Worm (Caenorhabditis elegans) whole organism, young adult: ENCODE measurements around the gene hpo-38.
"Not testable (repeated sequence)": the region's sequence is repeated elsewhere in the genome, so short reads cannot be mapped to it uniquely, and the experiment has no call there.

Experiments
- B0019.2 ChIP-seq: fragments of 200-800 bp; sonication (Bioruptor generic); conservative IDR thresholded peaks from 2 replicates; pipeline ENCODE4 v1.3.6; 2022; ENCODE audit warnings: missing genetic modification reagents, missing genetic modification characterization, missing compliant biosample characterization
- B0261.1 ChIP-seq: sonication (generic microtip); optimal IDR thresholded peaks from 2 replicates; lab custom pipeline; 2016; ENCODE audit warnings: mild to moderate bottlenecking, missing genetic modification characterization, moderate library complexity, missing compliant biosample characterization
- C17E4.6 ChIP-seq: fragments of 200-800 bp; sonication (Bioruptor generic); IDR thresholded peaks from 2 replicates; pipeline ENCODE4 v1.3.6; 2022; ENCODE audit warnings: missing genetic modification reagents, missing genetic modification characterization, missing compliant biosample characterization
- D2030.7 ChIP-seq: fragments of 200-800 bp; sonication (Bioruptor generic); IDR thresholded peaks from 2 replicates; pipeline ENCODE4 v1.3.6; 2022; ENCODE audit warnings: missing genetic modification reagents, missing genetic modification characterization, missing compliant biosample characterization
- F33H1.4 ChIP-seq: fragments of 200-800 bp; sonication (Bioruptor generic); IDR thresholded peaks from 2 replicates; pipeline ENCODE4 v1.3.6; 2022; ENCODE audit warnings: missing genetic modification reagents, missing genetic modification characterization, missing compliant biosample characterization
- F37B4.10 ChIP-seq: fragments of 200-800 bp; sonication (Bioruptor generic); IDR thresholded peaks from 2 replicates; pipeline ENCODE4 v1.3.6; 2022; ENCODE audit warnings: missing genetic modification characterization, missing compliant biosample characterization
- F49E8.2 ChIP-seq: sonication (generic microtip); optimal IDR thresholded peaks from 3 replicates; lab custom pipeline; 2017; ENCODE audit warnings: missing genetic modification characterization, mild to moderate bottlenecking, missing compliant biosample characterization, antibody characterized with exemption, moderate library complexity; ENCODE audit not compliant: insufficient read depth
- F57A8.1 ChIP-seq: fragments of 200-800 bp; sonication (Bioruptor generic); optimal IDR thresholded peaks from 2 replicates; lab custom pipeline; 2018; ENCODE audit warnings: mild to moderate bottlenecking, missing genetic modification characterization, moderate library complexity, missing compliant biosample characterization
- K12H6.12 ChIP-seq: fragments of 200-800 bp; sonication (Bioruptor generic); optimal IDR thresholded peaks from 2 replicates; lab custom pipeline; 2018; ENCODE audit warnings: mild to moderate bottlenecking, missing genetic modification characterization, missing compliant biosample characterization
- Y53G8AR.9 ChIP-seq: fragments of 200-800 bp; sonication (Bioruptor generic); conservative IDR thresholded peaks from 2 replicates; pipeline ENCODE4 v1.3.6; 2022; ENCODE audit warnings: missing genetic modification reagents, missing genetic modification characterization, missing compliant biosample characterization
- aptf-2 ChIP-seq: fragments of 200-800 bp; sonication (Bioruptor generic); conservative IDR thresholded peaks from 2 replicates; pipeline ENCODE4 v1.3.6; 2022; ENCODE audit warnings: missing genetic modification reagents, missing genetic modification characterization, missing compliant biosample characterization
- attf-3 ChIP-seq: fragments of 200-800 bp; sonication (Bioruptor generic); conservative IDR thresholded peaks from 2 replicates; pipeline ENCODE4 v1.3.6; 2022; ENCODE audit warnings: missing genetic modification reagents, missing genetic modification characterization, missing compliant biosample characterization
- bed-1 ChIP-seq: fragments of 200-800 bp; sonication (Bioruptor generic); IDR thresholded peaks from 2 replicates; pipeline ENCODE4 v1.3.6; 2022; ENCODE audit warnings: missing genetic modification reagents, missing genetic modification characterization, missing compliant biosample characterization
- ceh-58 ChIP-seq: fragments of 200-800 bp; sonication (Bioruptor generic); IDR thresholded peaks from 2 replicates; pipeline ENCODE4 v1.3.6; 2022; ENCODE audit warnings: missing genetic modification characterization, missing compliant biosample characterization
- ceh-91 ChIP-seq: fragments of 200-800 bp; sonication (Bioruptor generic); IDR thresholded peaks from 2 replicates; pipeline ENCODE4 v1.3.6; 2022; ENCODE audit warnings: missing genetic modification reagents, missing genetic modification characterization, missing compliant biosample characterization
- chd-7 ChIP-seq: sonication (generic microtip); optimal IDR thresholded peaks from 2 replicates; lab custom pipeline; 2016; ENCODE audit warnings: mild to moderate bottlenecking, missing genetic modification characterization, moderate library complexity, missing compliant biosample characterization
- dox-1 ChIP-seq: fragments of 200-800 bp; sonication (Bioruptor generic); IDR thresholded peaks from 2 replicates; pipeline ENCODE4 v1.3.6; 2022; ENCODE audit warnings: missing genetic modification reagents, missing genetic modification characterization, missing compliant biosample characterization
- efl-1 ChIP-seq: fragments of 150-350 bp; optimal IDR thresholded peaks from 2 replicates; lab custom pipeline; 2014; ENCODE audit warnings: missing biosample characterization, missing genetic modification reagents, missing genetic modification characterization
- egl-18 ChIP-seq: fragments of 200-800 bp; sonication (Bioruptor generic); IDR thresholded peaks from 2 replicates; pipeline ENCODE4 v1.3.6; 2022; ENCODE audit warnings: missing genetic modification reagents, missing genetic modification characterization, missing compliant biosample characterization
- egl-44 ChIP-seq: fragments of 200-800 bp; sonication (Bioruptor generic); IDR thresholded peaks from 2 replicates; pipeline ENCODE4 v1.3.6; 2022; ENCODE audit warnings: missing genetic modification reagents, missing genetic modification characterization, missing compliant biosample characterization
- egrh-3 ChIP-seq: fragments of 200-800 bp; sonication (Bioruptor generic); IDR thresholded peaks from 2 replicates; pipeline ENCODE4 v1.3.6; 2022; ENCODE audit warnings: missing genetic modification reagents, missing genetic modification characterization, missing compliant biosample characterization
- ets-4 ChIP-seq: fragments of 200-800 bp; sonication (Bioruptor generic); optimal IDR thresholded peaks from 2 replicates; lab custom pipeline; 2018; ENCODE audit warnings: mild to moderate bottlenecking, missing genetic modification characterization, missing compliant biosample characterization
- hmg-1.2 ChIP-seq: fragments of 200-800 bp; sonication (Bioruptor generic); IDR thresholded peaks from 2 replicates; pipeline ENCODE4 v1.3.6; 2022; ENCODE audit warnings: missing genetic modification reagents, missing genetic modification characterization, missing compliant biosample characterization
- hsf-1 ChIP-seq: fragments of 200-800 bp; sonication (Bioruptor generic); IDR thresholded peaks from 2 replicates; pipeline ENCODE4 v1.3.6; 2022; ENCODE audit warnings: missing genetic modification reagents, missing genetic modification characterization, missing compliant biosample characterization
- let-607 ChIP-seq, 2 experiments: fragments of 200-800 bp in 1 of 2; sonication (Bioruptor generic) in 1 of 2; sonication (generic microtip) in 1 of 2; optimal IDR thresholded peaks; 2 replicates each; lab custom pipeline; 2016 to 2018; ENCODE audit warnings: mild to moderate bottlenecking in 2 of 2, missing compliant biosample characterization in 2 of 2, missing genetic modification characterization in 2 of 2, moderate library complexity in 2 of 2, missing genotype in 1 of 2
- lin-26 ChIP-seq: fragments of 200-800 bp; sonication (Bioruptor generic); IDR thresholded peaks from 2 replicates; pipeline ENCODE4 v1.3.6; 2022; ENCODE audit warnings: missing genetic modification reagents, missing genetic modification characterization, missing compliant biosample characterization
- lsl-1 ChIP-seq: fragments of 200-800 bp; sonication (Bioruptor generic); optimal IDR thresholded peaks from 2 replicates; lab custom pipeline; 2018; ENCODE audit warnings: mild to moderate bottlenecking, missing genetic modification characterization, moderate library complexity, missing compliant biosample characterization
- lsy-27 ChIP-seq: sonication (generic microtip); optimal IDR thresholded peaks from 2 replicates; lab custom pipeline; 2017; ENCODE audit warnings: missing genetic modification characterization, mild to moderate bottlenecking, missing compliant biosample characterization, antibody characterized with exemption, missing genotype, borderline replicate concordance; ENCODE audit not compliant: insufficient read depth
- madf-6 ChIP-seq: fragments of 200-800 bp; sonication (Bioruptor generic); IDR thresholded peaks from 2 replicates; pipeline ENCODE4 v1.3.6; 2022; ENCODE audit warnings: missing genetic modification reagents, missing genetic modification characterization, missing compliant biosample characterization
- mcd-1 ChIP-seq: fragments of 200-800 bp; sonication (Bioruptor generic); IDR thresholded peaks from 2 replicates; pipeline ENCODE4 v1.3.6; 2022; ENCODE audit warnings: missing genetic modification reagents, missing genetic modification characterization, missing compliant biosample characterization
- nhr-179 ChIP-seq: sonication (generic microtip); optimal IDR thresholded peaks from 2 replicates; lab custom pipeline; 2016; ENCODE audit warnings: mild to moderate bottlenecking, missing genetic modification characterization, missing compliant biosample characterization
- pha-4 ChIP-seq: fragments of 150-350 bp; sonication (generic microtip); optimal IDR thresholded peaks from 2 replicates; lab custom pipeline; 2014; ENCODE audit warnings: missing biosample characterization, missing genetic modification reagents, missing genetic modification characterization
- rcor-1 ChIP-seq: fragments of 200-800 bp; sonication (Bioruptor generic); IDR thresholded peaks from 2 replicates; pipeline ENCODE4 v1.3.6; 2022; ENCODE audit warnings: missing genetic modification reagents, missing genetic modification characterization, missing compliant biosample characterization
- repo-1 ChIP-seq: sonication (generic microtip); optimal IDR thresholded peaks from 2 replicates; lab custom pipeline; 2017; ENCODE audit warnings: mild to moderate bottlenecking, missing genetic modification characterization, missing compliant biosample characterization
- rpc-1 ChIP-seq, 2 experiments: fragments of 150-350 bp in 1 of 2; sonication (generic microtip) in 1 of 2; optimal IDR thresholded peaks; 2 replicates each; lab custom pipeline; 2014 to 2018; ENCODE audit warnings: missing biosample characterization in 1 of 2, missing genetic modification characterization in 1 of 2, missing genetic modification reagents in 1 of 2, missing genotype in 1 of 2
- snpc-3.4 ChIP-seq: sonication (generic microtip); optimal IDR thresholded peaks from 2 replicates; lab custom pipeline; 2017; ENCODE audit warnings: missing genetic modification characterization, mild to moderate bottlenecking, missing compliant biosample characterization, antibody characterized with exemption, moderate library complexity, missing genotype, missing genetic modification reagents
- tbp1 ChIP-seq: fragments of 200-800 bp; sonication (Bioruptor generic); optimal IDR thresholded peaks from 2 replicates; lab custom pipeline; 2018; ENCODE audit warnings: mild to moderate bottlenecking, missing genetic modification characterization, missing compliant biosample characterization
- tbx-9 ChIP-seq: sonication (generic microtip); optimal IDR thresholded peaks from 2 replicates; lab custom pipeline; 2016; ENCODE audit warnings: borderline replicate concordance, missing genetic modification characterization, inconsistent platforms, missing compliant biosample characterization
- zfh-2 ChIP-seq: fragments of 200-800 bp; sonication (Bioruptor generic); conservative IDR thresholded peaks from 2 replicates; pipeline ENCODE4 v1.3.6; 2022; ENCODE audit warnings: missing genetic modification reagents, missing genetic modification characterization, missing compliant biosample characterization
- ztf-28 ChIP-seq: fragments of 200-800 bp; sonication (Bioruptor generic); IDR thresholded peaks from 2 replicates; pipeline ENCODE4 v1.3.6; 2022; ENCODE audit warnings: missing genetic modification reagents, missing genetic modification characterization, missing compliant biosample characterization

Gene hpo-38

DNA sequence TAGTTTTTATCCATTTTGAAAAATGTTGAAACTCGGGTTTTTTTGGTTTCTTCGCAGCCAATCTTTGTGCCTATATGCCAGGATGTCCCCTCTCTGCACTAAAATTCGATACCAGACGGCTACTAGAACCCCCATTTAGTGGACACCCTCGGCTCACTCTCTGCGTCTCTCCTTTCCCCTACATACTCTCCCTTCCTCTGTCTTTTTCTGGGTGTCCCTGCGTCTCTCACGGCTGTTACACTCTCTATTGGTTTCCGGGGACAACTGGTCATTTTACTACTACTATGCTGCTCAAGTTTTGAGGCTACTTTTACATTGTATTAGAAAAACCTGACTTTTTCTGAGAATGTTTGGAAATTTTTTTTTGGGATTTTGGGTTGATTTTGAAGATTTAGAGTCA is 9.9 kb upstream of the hpo-38 start:
- no peak for TF ChIP-seq ceh-91
- no peak for TF ChIP-seq ztf-28 (GFP tag; lab: Robert Waterston, UW)
- TF ChIP-seq lsy-27 (tag; lab: Kevin White, UChicago), result no peak
- TF ChIP-seq tbx-9, result no peak
- TF ChIP-seq hsf-1 (GFP tag; lab: Robert Waterston, UW), result no peak
- TF ChIP-seq C17E4.6 (GFP tag; lab: Robert Waterston, UW), result no peak
- TF ChIP-seq lin-26 (GFP tag; lab: Robert Waterston, UW), result no peak
- TF ChIP-seq hmg-1.2, result peak; percentile 83; the same call in 1 of the 2 replicates

ce11 chrIII:222508-222907 is 7.7 kb upstream of the hpo-38 start:
- TF ChIP-seq ets-4 (GFP tag; lab: Kevin White, UChicago), result no peak
- peak; percentile 74 for TF ChIP-seq hmg-1.2
- no peak for TF ChIP-seq C17E4.6 (GFP tag; lab: Robert Waterston, UW)
- TF ChIP-seq pha-4 (tag; lab: Kevin White, UChicago), result no peak
- no peak for TF ChIP-seq efl-1
- TF ChIP-seq, all 124 proteins: peak for 1

DNA sequence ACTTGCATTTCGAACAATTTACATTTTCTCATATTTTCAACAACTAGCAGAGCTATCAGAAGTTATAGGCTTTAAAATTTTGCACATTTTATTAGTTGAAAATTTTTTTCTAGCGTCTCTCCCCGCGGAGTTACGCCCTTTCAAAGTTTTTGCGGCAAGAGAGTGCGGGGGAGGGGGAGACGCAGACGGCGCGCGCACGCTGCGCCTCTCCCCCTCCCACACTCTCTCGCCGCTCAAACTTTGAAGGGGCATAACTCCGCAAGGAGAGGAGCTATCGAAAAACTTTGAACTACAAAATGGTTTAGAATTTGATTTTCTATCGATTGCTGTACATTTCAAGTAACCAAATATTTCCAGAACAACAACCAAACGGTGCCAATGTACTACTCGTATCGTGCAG is 3.2 kb upstream of the hpo-38 start:
- TF ChIP-seq egrh-3 (GFP tag; lab: Robert Waterston, UW) (peak; percentile 70; the same call in 1 of the 2 replicates), hmg-1.2 (peak; percentile 82), zfh-2 (GFP tag; lab: Robert Waterston, UW) (peak; percentile 77), egl-18 (GFP tag; lab: Robert Waterston, UW) (no peak)
- TF ChIP-seq, all 124 proteins: peak for 3

ce11 chrIII:232918-233317 is 2.7 kb downstream of the hpo-38 start:
- TF ChIP-seq Y53G8AR.9 (GFP tag; lab: Robert Waterston, UW) (0 out of 2 replicates have a peak, but pooled peaks have one; percentile 36), F33H1.4 (GFP tag; lab: Robert Waterston, UW) (0 out of 2 replicates have a peak, but pooled peaks have one; percentile 14), dox-1 (GFP tag; lab: Robert Waterston, UW) (peak; percentile 58), hmg-1.2 (peak; percentile 38; the same call in 1 of the 2 replicates), D2030.7 (peak; percentile 86), rpc-1 (tag; optimal IDR thresholded peaks at IDR 0.05; lab: Kevin White, UChicago) (peak; percentile 46), lin-26 (GFP tag; lab: Robert Waterston, UW) (peak; percentile 94), ceh-58 (GFP tag; lab: Robert Waterston, UW) (0 out of 2 replicates have a peak, but pooled peaks have one; percentile 51), egl-44 (GFP tag; lab: Robert Waterston, UW) (peak; percentile 84), rcor-1 (GFP tag; lab: Robert Waterston, UW) (peak; percentile 48; the same call in 1 of the 2 replicates), B0261.1 (tag; lab: Kevin White, UChicago) (peak; percentile 32), F37B4.10 (peak; percentile 70; the same call in 1 of the 2 replicates), tbp1 (GFP tag; lab: Kevin White, UChicago) (peak; percentile 34), mcd-1 (0 out of 2 replicates have a peak, but pooled peaks have one; percentile 20), hsf-1 (GFP tag; lab: Robert Waterston, UW) (peak; percentile 47; the same call in 1 of the 2 replicates), bed-1 (GFP tag; lab: Robert Waterston, UW) (0 out of 2 replicates have a peak, but pooled peaks have one; percentile 82), madf-6 (GFP tag; lab: Robert Waterston, UW) (peak; percentile 66)
- not testable (repeated sequence) for TF ChIP-seq rpc-1 (optimal IDR thresholded peaks at IDR 0.05; lab: Kevin White, UChicago)
- TF ChIP-seq, all 124 proteins: peak for 17; not testable (repeated sequence) for 107

- TF ChIP-seq attf-3 (GFP tag; lab: Robert Waterston, UW) (peak; percentile 35; the same call in 1 of the 2 replicates), let-607 (tag; optimal IDR thresholded peaks at IDR 0.05; lab: Kevin White, UChicago) (no peak), lsl-1 (GFP tag; lab: Kevin White, UChicago) (peak; percentile 57), F49E8.2 (tag; lab: Kevin White, UChicago) (peak; percentile 46), B0019.2 (GFP tag; lab: Robert Waterston, UW) (0 out of 2 replicates have a peak, but pooled peaks have one; percentile 35), aptf-2 (GFP tag; lab: Robert Waterston, UW) (no peak), snpc-3.4 (tag; lab: Kevin White, UChicago) (peak; percentile 54), hmg-1.2 (peak; percentile 93), chd-7 (tag; lab: Kevin White, UChicago) (no peak), repo-1 (tag; lab: Kevin White, UChicago) (no peak), K12H6.12 (tag; lab: Kevin White, UChicago) (peak; percentile 42), F57A8.1 (no peak), efl-1 (peak; percentile 38), nhr-179 (no peak)
These were observed 4.9 kb downstream of the hpo-38 start for ce11 chrIII:235115-235514.
